Fruit fly (Drosophila melanogaster): Measurements from ENCODE around the gene CG34447.
A peak's percentile ranks its signal among the peaks of the same experiment; 100 is the strongest.

Gene CG34447

DNA sequence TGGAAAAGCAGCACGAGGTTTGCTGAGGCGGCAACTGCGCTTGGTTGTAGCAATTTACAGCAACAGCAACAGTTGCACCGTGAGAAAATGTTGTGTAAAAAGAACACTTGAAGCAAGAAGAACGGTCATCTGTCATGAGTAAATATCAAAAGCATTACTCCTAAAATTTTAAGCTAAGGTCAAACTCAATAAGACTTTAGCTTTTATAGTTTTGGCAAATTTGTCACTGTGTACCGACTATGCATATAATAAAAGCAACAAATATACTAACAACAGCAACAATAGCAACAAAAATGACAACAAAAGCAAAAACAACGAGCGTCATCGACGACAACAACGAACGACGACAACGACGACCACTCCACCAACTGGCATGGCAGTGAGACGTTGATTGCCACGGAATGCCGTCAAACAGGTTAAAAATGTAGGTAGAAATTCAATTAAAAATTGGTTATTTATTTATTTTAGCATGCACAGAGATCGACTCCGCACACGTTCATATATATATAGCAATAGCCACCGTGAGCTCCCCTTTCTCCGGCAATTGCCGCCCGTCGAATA lies 13.8 kb upstream of the CG34447 start (continued):
- TF ChIP-seq esn (GFP tag; optimal IDR thresholded peaks at IDR 0.05) = peak; percentile 90
- TF ChIP-seq pdm3 (GFP tag; optimal IDR thresholded peaks at IDR 0.05) = peak; percentile 99
- TF ChIP-seq Met (GFP tag; optimal IDR thresholded peaks at IDR 0.05) = peak; percentile 87
- TF ChIP-seq fkh (GFP tag; optimal IDR thresholded peaks at IDR 0.05) = no peak
- peak; percentile 96 for TF ChIP-seq CG11902 (GFP tag; optimal IDR thresholded peaks at IDR 0.05)
- TF ChIP-seq CG4318 (GFP tag; optimal IDR thresholded peaks at IDR 0.05) = peak; percentile 98
- peak; percentile 97 for TF ChIP-seq CG6792 (GFP tag; optimal IDR thresholded peaks at IDR 0.05)
- peak; percentile 99 for TF ChIP-seq CG6808 (GFP tag; optimal IDR thresholded peaks at IDR 0.05)
- TF ChIP-seq CG11762 (GFP tag; optimal IDR thresholded peaks at IDR 0.05; ENCODE audit: insufficient read depth) = peak; percentile 98
- TF ChIP-seq vri (GFP tag; optimal IDR thresholded peaks at IDR 0.05) = peak; percentile 74
- TF ChIP-seq CG9139 (GFP tag; optimal IDR thresholded peaks at IDR 0.05) = peak; percentile 98
- peak; percentile 91 for TF ChIP-seq lz (GFP tag; optimal IDR thresholded peaks at IDR 0.05)
- TF ChIP-seq CG6854 (GFP tag; optimal IDR thresholded peaks at IDR 0.05) = peak; percentile 77

dm6 chr2L:2432809-2433493 lies 13.1 kb upstream of the CG34447 start:
- TF ChIP-seq CG1621 (tag; optimal IDR thresholded peaks at IDR 0.05) (peak; percentile 49), CG6276 (GFP tag; optimal IDR thresholded peaks at IDR 0.05) (peak; percentile 42), fd59A (GFP tag; optimal IDR thresholded peaks at IDR 0.05) (peak; percentile 44), CG4318 (GFP tag; optimal IDR thresholded peaks at IDR 0.05) (no peak), Lpt (GFP tag; optimal IDR thresholded peaks at IDR 0.05) (no peak), CG11762 (GFP tag; optimal IDR thresholded peaks at IDR 0.05; ENCODE audit: insufficient read depth) (peak; percentile 64), dac (GFP tag; optimal IDR thresholded peaks at IDR 0.05) (peak; percentile 25), Ets21C (GFP tag; optimal IDR thresholded peaks at IDR 0.05) (no peak), CG8632 (GFP tag; optimal IDR thresholded peaks at IDR 0.05) (peak; percentile 62), Hr38 (GFP tag; optimal IDR thresholded peaks at IDR 0.05) (no peak), CG8319 (GFP tag; optimal IDR thresholded peaks at IDR 0.05) (peak; percentile 43), CG9139 (GFP tag; optimal IDR thresholded peaks at IDR 0.05) (peak; percentile 32), acj6 (GFP tag; optimal IDR thresholded peaks at IDR 0.05) (peak; percentile 37), CG15336 (GFP tag; IDR thresholded peaks at IDR 0.05) (peak; percentile 72), CG32006 (GFP tag; optimal IDR thresholded peaks at IDR 0.05) (peak; percentile 59), Eip75B (GFP tag; optimal IDR thresholded peaks at IDR 0.05) (peak; percentile 9), esn (GFP tag; optimal IDR thresholded peaks at IDR 0.05) (peak; percentile 33), topi (GFP tag; optimal IDR thresholded peaks at IDR 0.05) (no peak), salr (GFP tag; optimal IDR thresholded peaks at IDR 0.05) (peak in 1 of 2 experiments; percentile 69), spab (GFP tag; optimal IDR thresholded peaks at IDR 0.05) (peak; percentile 49), CG10669 (GFP tag; optimal IDR thresholded peaks at IDR 0.05) (peak; percentile 71), Sox15 (GFP tag; optimal IDR thresholded peaks at IDR 0.05) (no peak), Ets96B (tag; optimal IDR thresholded peaks at IDR 0.05) (peak; percentile 80), CG6808 (GFP tag; optimal IDR thresholded peaks at IDR 0.05) (peak; percentile 43), Eip78C (GFP tag) (peak; percentile 75), CG6792 (GFP tag; optimal IDR thresholded peaks at IDR 0.05) (peak; percentile 29), lz (GFP tag; optimal IDR thresholded peaks at IDR 0.05) (no peak), CG6163 (GFP tag; IDR thresholded peaks at IDR 0.05) (peak; percentile 62; the same call in 2 of the 3 replicates), CG8119 (GFP tag; IDR thresholded peaks at IDR 0.05) (peak; percentile 80), Eip93F (GFP tag; optimal IDR thresholded peaks at IDR 0.05) (no peak), CG34406 (GFP tag; optimal IDR thresholded peaks at IDR 0.05) (peak; percentile 51), net (GFP tag; optimal IDR thresholded peaks at IDR 0.05) (peak; percentile 57), Met (GFP tag; optimal IDR thresholded peaks at IDR 0.05) (no peak), CG3032 (tag; optimal IDR thresholded peaks at IDR 0.05) (peak; percentile 76), Hr4 (GFP tag; optimal IDR thresholded peaks at IDR 0.05) (peak; percentile 41), dsx (GFP tag; optimal IDR thresholded peaks at IDR 0.05; ENCODE audit: poor library complexity, severe bottlenecking) (peak; percentile 30), Sox102F (GFP tag; optimal IDR thresholded peaks at IDR 0.05) (peak; percentile 32), CG3919 (GFP tag; optimal IDR thresholded peaks at IDR 0.05) (peak; percentile 23), Hr39 (GFP tag; optimal IDR thresholded peaks at IDR 0.05) (no peak), Gug (GFP tag; IDR thresholded peaks at IDR 0.05) (peak; percentile 54), Sox14 (GFP tag; optimal IDR thresholded peaks at IDR 0.05) (peak; percentile 31), CG16779 (tag; optimal IDR thresholded peaks at IDR 0.05) (peak; percentile 37)
